Fruit fly (Drosophila melanogaster) whole organism, embryonic: ENCODE data around the gene Indy.
A peak's percentile ranks its signal among the peaks of the same experiment; 100 is the strongest.

Source experiments
- Bteb2 ChIP-seq: fragments of 200-800 bp; sonication (Bioruptor generic); optimal IDR thresholded peaks from 2 replicates; lab custom pipeline; 2016; ENCODE audit warnings: missing biosample characterization, missing genetic modification characterization
- CG12219 ChIP-seq: fragments of 200-800 bp; sonication (Bioruptor generic); optimal IDR thresholded peaks from 3 replicates; lab custom pipeline; 2018; ENCODE audit warnings: missing biosample characterization, mild to moderate bottlenecking, missing genetic modification characterization
- CG14860 ChIP-seq: fragments of 200-800 bp; sonication (Bioruptor generic); IDR thresholded peaks from 3 replicates; pipeline ENCODE4 v1.3.6; 2022; ENCODE audit warnings: missing biosample characterization, missing genetic modification characterization; ENCODE audit not compliant: partially characterized antibody
- CG1602 ChIP-seq: fragments of 200-800 bp; sonication (Bioruptor generic); optimal IDR thresholded peaks from 3 replicates; lab custom pipeline; 2016; ENCODE audit warnings: missing biosample characterization, missing genetic modification characterization
- CG2129 ChIP-seq: fragments of 200-800 bp; sonication (Bioruptor generic); IDR thresholded peaks from 2 replicates; pipeline ENCODE4 v1.3.6; 2022; ENCODE audit warnings: missing biosample characterization, missing genetic modification characterization; ENCODE audit not compliant: partially characterized antibody
- CG34376 ChIP-seq: fragments of 200-800 bp; sonication (Bioruptor generic); optimal IDR thresholded peaks from 2 replicates; lab custom pipeline; 2018; ENCODE audit warnings: missing biosample characterization, mild to moderate bottlenecking, missing genetic modification characterization
- CG42726 ChIP-seq: fragments of 200-800 bp; sonication (Bioruptor generic); IDR thresholded peaks from 2 replicates; pipeline ENCODE4 v1.3.6; 2022; ENCODE audit warnings: missing biosample characterization, missing genetic modification characterization; ENCODE audit not compliant: partially characterized antibody
- CG4282 ChIP-seq: fragments of 200-800 bp; sonication (Bioruptor generic); optimal IDR thresholded peaks from 2 replicates; lab custom pipeline; 2016; ENCODE audit warnings: missing biosample characterization, missing genetic modification characterization
- CG4424 ChIP-seq: fragments of 200-800 bp; sonication (Bioruptor generic); optimal IDR thresholded peaks from 3 replicates; lab custom pipeline; 2016; ENCODE audit warnings: missing biosample characterization, missing genetic modification characterization
- CG4820 ChIP-seq: fragments of 200-800 bp; sonication (Bioruptor generic); optimal IDR thresholded peaks from 3 replicates; lab custom pipeline; 2016; ENCODE audit warnings: missing biosample characterization, missing genetic modification characterization
- CG6654 ChIP-seq: fragments of 200-800 bp; sonication (Bioruptor generic); optimal IDR thresholded peaks from 2 replicates; lab custom pipeline; 2017; ENCODE audit warnings: missing biosample characterization, mild to moderate bottlenecking, missing genetic modification characterization
- CG8281 ChIP-seq: fragments of 200-800 bp; sonication (Bioruptor generic); optimal IDR thresholded peaks from 2 replicates; lab custom pipeline; 2018; ENCODE audit warnings: missing biosample characterization, mild to moderate bottlenecking, missing genetic modification characterization, moderate library complexity
- CG8290 ChIP-seq, 3 experiments: fragments of 200-800 bp; sonication (Bioruptor generic); optimal IDR thresholded peaks; 2 replicates each; lab custom pipeline; 2016 to 2019; ENCODE audit warnings: missing biosample characterization in 3 of 3, missing genetic modification characterization in 3 of 3, mild to moderate bottlenecking in 2 of 3, moderate library complexity in 1 of 3
- CG8924 ChIP-seq: fragments of 200-800 bp; optimal IDR thresholded peaks from 3 replicates; lab custom pipeline; 2019; ENCODE audit warnings: missing biosample characterization, mild to moderate bottlenecking, missing genetic modification characterization, moderate library complexity
- CG9932 ChIP-seq: fragments of 200-800 bp; sonication (Bioruptor generic); IDR thresholded peaks from 2 replicates; pipeline ENCODE4 v1.3.6; 2022; ENCODE audit warnings: missing biosample characterization, missing genetic modification characterization
- D19B ChIP-seq: fragments of 200-800 bp; sonication (Bioruptor generic); optimal IDR thresholded peaks from 2 replicates; lab custom pipeline; 2017; ENCODE audit warnings: missing biosample characterization, mild to moderate bottlenecking, missing genetic modification characterization
- H2.0 ChIP-seq: fragments of 200-800 bp; sonication (Bioruptor generic); IDR thresholded peaks from 2 replicates; pipeline ENCODE4 v1.3.6; 2022; ENCODE audit warnings: missing biosample characterization, missing genetic modification characterization
- HHEX ChIP-seq: fragments of 200-800 bp; sonication (Bioruptor generic); optimal IDR thresholded peaks from 3 replicates; lab custom pipeline; 2017; ENCODE audit warnings: missing biosample characterization, mild to moderate bottlenecking, missing genetic modification characterization, missing genetic modification reagents
- HmgZ ChIP-seq: fragments of 200-800 bp; sonication (Bioruptor generic); optimal IDR thresholded peaks from 2 replicates; lab custom pipeline; 2018; ENCODE audit warnings: missing biosample characterization, mild to moderate bottlenecking, missing genetic modification characterization
- Hmr ChIP-seq: fragments of 200-800 bp; sonication (Bioruptor generic); optimal IDR thresholded peaks from 3 replicates; lab custom pipeline; 2017; ENCODE audit warnings: mild to moderate bottlenecking, missing biosample characterization, missing genetic modification reagents, missing genetic modification characterization
- MBD-R2 ChIP-seq: fragments of 200-800 bp; sonication (Bioruptor generic); IDR thresholded peaks from 2 replicates; pipeline ENCODE4 v1.3.6; 2022; ENCODE audit warnings: missing biosample characterization, missing genetic modification characterization
- Mad ChIP-seq: fragments of 200-800 bp; sonication (Bioruptor generic); optimal IDR thresholded peaks from 2 replicates; lab custom pipeline; 2016; ENCODE audit warnings: missing biosample characterization, missing genetic modification characterization
- Mrtf ChIP-seq: fragments of 200-800 bp; sonication (Bioruptor generic); IDR thresholded peaks from 3 replicates; pipeline ENCODE4 v1.3.6; 2022; ENCODE audit warnings: missing biosample characterization, missing genetic modification characterization
- Myb ChIP-seq: fragments of 200-800 bp; sonication (Bioruptor generic); optimal IDR thresholded peaks from 2 replicates; lab custom pipeline; 2016; ENCODE audit warnings: missing biosample characterization, missing genetic modification characterization
- Nf-YA ChIP-seq: fragments of 200-800 bp; sonication (Bioruptor generic); IDR thresholded peaks from 2 replicates; pipeline ENCODE4 v1.3.6; 2022; ENCODE audit warnings: missing biosample characterization, missing genetic modification characterization
- Nf-YC ChIP-seq: fragments of 200-800 bp; optimal IDR thresholded peaks from 3 replicates; lab custom pipeline; 2019; ENCODE audit warnings: missing biosample characterization, mild to moderate bottlenecking, missing genetic modification characterization, moderate library complexity
- Oaz ChIP-seq: fragments of 200-800 bp; sonication (Bioruptor generic); IDR thresholded peaks from 2 replicates; pipeline ENCODE4 v1.3.6; 2022; ENCODE audit warnings: missing biosample characterization, missing genetic modification characterization
- Oli ChIP-seq: fragments of 200-800 bp; sonication (Bioruptor generic); optimal IDR thresholded peaks from 2 replicates; lab custom pipeline; 2018; ENCODE audit warnings: missing biosample characterization, mild to moderate bottlenecking, missing genetic modification characterization, moderate library complexity
- Opbp ChIP-seq: fragments of 200-800 bp; sonication (Bioruptor generic); IDR thresholded peaks from 3 replicates; pipeline ENCODE4 v1.3.6; 2022; ENCODE audit warnings: missing biosample characterization, missing genetic modification characterization; ENCODE audit not compliant: partially characterized antibody
- Ptx1 ChIP-seq: fragments of 200-800 bp; sonication (Bioruptor generic); IDR thresholded peaks from 2 replicates; pipeline ENCODE4 v1.3.6; 2022; ENCODE audit warnings: missing biosample characterization, missing genetic modification characterization
- Sox102F ChIP-seq: fragments of 200-800 bp; sonication (Bioruptor generic); optimal IDR thresholded peaks from 2 replicates; lab custom pipeline; 2018; ENCODE audit warnings: missing biosample characterization, mild to moderate bottlenecking, missing genetic modification characterization, moderate library complexity
- Vsx1 ChIP-seq: fragments of 200-800 bp; sonication (Bioruptor generic); optimal IDR thresholded peaks from 2 replicates; lab custom pipeline; 2017; ENCODE audit warnings: missing biosample characterization, mild to moderate bottlenecking, missing genetic modification characterization, missing genetic modification reagents
- amos ChIP-seq: fragments of 200-800 bp; sonication (Bioruptor generic); IDR thresholded peaks from 2 replicates; pipeline ENCODE4 v1.3.6; 2022; ENCODE audit warnings: missing biosample characterization, missing genetic modification characterization; ENCODE audit not compliant: partially characterized antibody
- cad ChIP-seq: fragments of >200 bp; optimal IDR thresholded peaks from 2 replicates; lab custom pipeline; 2017; ENCODE audit warnings: missing biosample characterization, missing genetic modification characterization
- dati ChIP-seq: fragments of 200-800 bp; sonication (Bioruptor generic); IDR thresholded peaks from 2 replicates; pipeline ENCODE4 v1.3.6; 2022; ENCODE audit warnings: missing biosample characterization, missing genetic modification characterization
- ems ChIP-seq: fragments of 200-800 bp; sonication (Bioruptor generic); optimal IDR thresholded peaks from 3 replicates; lab custom pipeline; 2016; ENCODE audit warnings: missing biosample characterization, missing genetic modification characterization
- esg ChIP-seq: fragments of 200-800 bp; sonication (Bioruptor generic); conservative IDR thresholded peaks from 2 replicates; pipeline ENCODE4 v1.3.6; 2022; ENCODE audit warnings: missing biosample characterization, missing genetic modification characterization
- fd102C ChIP-seq: fragments of 200-800 bp; sonication (Bioruptor generic); optimal IDR thresholded peaks from 2 replicates; lab custom pipeline; 2018; ENCODE audit warnings: missing biosample characterization, mild to moderate bottlenecking, missing genetic modification characterization, moderate library complexity
- kay ChIP-seq: fragments of 200-800 bp; sonication (Bioruptor generic); optimal IDR thresholded peaks from 2 replicates; lab custom pipeline; 2016; ENCODE audit warnings: missing biosample characterization, missing genetic modification characterization
- knrl ChIP-seq: fragments of 200-800 bp; sonication (Bioruptor generic); IDR thresholded peaks from 3 replicates; pipeline ENCODE4 v1.3.6; 2022; ENCODE audit warnings: missing biosample characterization, missing genetic modification characterization; ENCODE audit not compliant: partially characterized antibody
- pb ChIP-seq: fragments of 200-800 bp; sonication (Bioruptor generic); optimal IDR thresholded peaks from 3 replicates; lab custom pipeline; 2016; ENCODE audit warnings: missing biosample characterization, missing genetic modification characterization
- run ChIP-seq: fragments of 200-800 bp; sonication (Bioruptor generic); optimal IDR thresholded peaks from 3 replicates; lab custom pipeline; 2018; ENCODE audit warnings: missing biosample characterization, mild to moderate bottlenecking, missing genetic modification characterization
- sima ChIP-seq: fragments of 200-800 bp; sonication (Bioruptor generic); optimal IDR thresholded peaks from 2 replicates; lab custom pipeline; 2016; ENCODE audit warnings: missing biosample characterization, missing genetic modification characterization
- sna ChIP-seq: fragments of 200-800 bp; sonication (Bioruptor generic); IDR thresholded peaks from 2 replicates; pipeline ENCODE4 v1.3.6; 2022; ENCODE audit warnings: missing biosample characterization, missing genetic modification characterization; ENCODE audit not compliant: partially characterized antibody
- ssp ChIP-seq: fragments of 200-800 bp; sonication (Bioruptor generic); IDR thresholded peaks from 2 replicates; pipeline ENCODE4 v1.3.6; 2022; ENCODE audit warnings: missing biosample characterization, missing genetic modification characterization
- tin ChIP-seq: fragments of 200-800 bp; sonication (Bioruptor generic); optimal IDR thresholded peaks from 3 replicates; lab custom pipeline; 2016; ENCODE audit warnings: missing biosample characterization, missing genetic modification characterization
- trh ChIP-seq: fragments of 200-800 bp; sonication (Bioruptor generic); optimal IDR thresholded peaks from 2 replicates; lab custom pipeline; 2016; ENCODE audit warnings: missing biosample characterization, missing genetic modification characterization
- tx ChIP-seq: fragments of 200-800 bp; sonication (Bioruptor generic); optimal IDR thresholded peaks from 2 replicates; lab custom pipeline; 2016; ENCODE audit warnings: missing biosample characterization, missing genetic modification characterization
- zen2 ChIP-seq: fragments of 200-800 bp; sonication (Bioruptor generic); IDR thresholded peaks from 3 replicates; pipeline ENCODE4 v1.3.6; 2022; ENCODE audit warnings: missing biosample characterization, missing genetic modification characterization; ENCODE audit not compliant: partially characterized antibody
- zf30C ChIP-seq: fragments of 200-800 bp; sonication (Bioruptor generic); optimal IDR thresholded peaks from 3 replicates; lab custom pipeline; 2018; ENCODE audit warnings: missing biosample characterization, mild to moderate bottlenecking, missing genetic modification characterization

Indy gene

DNA sequence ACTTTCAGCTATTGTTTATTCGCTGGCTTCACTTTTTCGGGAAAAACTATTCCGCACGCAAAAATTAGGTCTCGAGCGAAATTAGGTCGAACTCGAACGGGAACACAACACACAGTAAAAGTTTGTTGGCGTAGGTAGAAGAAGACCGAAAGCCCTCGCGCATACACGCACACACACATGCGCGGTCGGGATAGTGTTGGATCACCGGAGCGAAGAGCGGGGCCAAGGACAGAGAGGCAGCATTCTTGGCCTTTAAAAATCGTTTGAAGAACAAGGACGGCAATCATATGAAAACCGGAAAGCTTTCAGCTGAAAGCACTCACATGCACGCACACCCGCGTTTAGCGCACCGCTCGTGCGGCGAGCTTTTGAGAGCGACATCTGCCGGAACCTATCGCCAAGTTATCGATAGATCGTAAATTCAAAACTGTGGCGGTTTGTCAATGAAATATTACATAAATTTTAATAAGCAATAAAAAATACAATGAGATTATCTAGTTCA lies 44.8 kb downstream of the Indy start, which contains the start of gene ftz-f1 (continued):
- TF ChIP-seq cad (GFP tag; lab: Kevin White, UChicago) (no peak), Oaz (GFP tag; lab: Robert Waterston, UW) (no peak), dati (GFP tag; lab: Robert Waterston, UW) (no peak), CG34376 (peak; percentile 90), Nf-YA (GFP tag; lab: Robert Waterston, UW) (no peak), sima (GFP tag; lab: Kevin White, UChicago) (no peak), run (tag; lab: Kevin White, UChicago) (no peak), Vsx1 (no peak), pb (no peak), CG8290 (GFP tag; optimal IDR thresholded peaks at IDR 0.05; lab: Kevin White, UChicago) (peak; percentile 32), CG8290 (tag; optimal IDR thresholded peaks at IDR 0.05; lab: Kevin White, UChicago) (peak in 1 of 2 experiments; percentile 2), Mrtf (no peak), Ptx1 (no peak), knrl (GFP tag; lab: Robert Waterston, UW) (peak; percentile 81), sna (GFP tag; lab: Robert Waterston, UW) (peak; percentile 79), Bteb2 (GFP tag; lab: Kevin White, UChicago) (peak; percentile 17), CG2129 (GFP tag; lab: Robert Waterston, UW) (peak; percentile 39; the same call in 1 of the 2 replicates), zf30C (GFP tag; lab: Kevin White, UChicago) (no peak), CG42726 (peak; percentile 94), Nf-YC (tag; lab: Kevin White, UChicago) (no peak), CG8281 (no peak), MBD-R2 (GFP tag; lab: Robert Waterston, UW) (0 out of 2 replicates have a peak, but pooled peaks have one; percentile 16), amos (peak; percentile 93; the same call in 1 of the 2 replicates), zen2 (GFP tag; lab: Robert Waterston, UW) (no peak; the same call in 2 of the 3 replicates), CG9932 (GFP tag; lab: Robert Waterston, UW) (no peak; the same call in 1 of the 2 replicates), ssp (no peak), CG14860 (GFP tag; lab: Robert Waterston, UW) (peak; percentile 56), CG8924 (tag; lab: Kevin White, UChicago) (no peak), fd102C (GFP tag; lab: Kevin White, UChicago) (no peak), Oli (tag; lab: Kevin White, UChicago) (no peak), CG6654 (GFP tag; lab: Kevin White, UChicago) (no peak), HmgZ (tag; lab: Kevin White, UChicago) (peak; percentile 90), Myb (peak; percentile 56), trh (no peak), CG4282 (GFP tag; lab: Kevin White, UChicago) (peak; percentile 9), ems (GFP tag; lab: Kevin White, UChicago) (no peak), CG1602 (no peak), tx (GFP tag; lab: Kevin White, UChicago) (no peak), HHEX (peak; percentile 9), D19B (GFP tag; lab: Kevin White, UChicago) (no peak), CG12219 (no peak), esg (GFP tag; lab: Robert Waterston, UW) (no peak), H2.0 (GFP tag; lab: Robert Waterston, UW) (no peak), Hmr (no peak), CG4820 (GFP tag; lab: Kevin White, UChicago) (no peak), Sox102F (GFP tag; lab: Kevin White, UChicago) (no peak), Mad (GFP tag; lab: Kevin White, UChicago) (peak; percentile 28), Opbp (GFP tag; lab: Robert Waterston, UW) (peak; percentile 86), CG4424 (GFP tag; lab: Kevin White, UChicago) (no peak), kay (GFP tag; lab: Kevin White, UChicago) (no peak), tin (GFP tag; lab: Kevin White, UChicago) (peak; percentile 21)
